Worm (Caenorhabditis elegans): ENCODE measurements around the gene bath-41.

ce11 chrIII:6723089-6723488, 1.0 kb upstream of the bath-41 start, which contains the start of gene F37A4.1:
- no peak for TF ChIP-seq ama-1 (optimal IDR thresholded peaks at IDR 0.05)
- no peak for TF ChIP-seq alr-1 (tag; optimal IDR thresholded peaks at IDR 0.05; ENCODE audit: borderline replicate concordance)
- TF ChIP-seq ztf-4 (tag; optimal IDR thresholded peaks at IDR 0.05) = no peak
- no peak for TF ChIP-seq fkh-10 (GFP tag; optimal IDR thresholded peaks at IDR 0.05)
- TF ChIP-seq aly-2 (tag; optimal IDR thresholded peaks at IDR 0.05) = no peak
- TF ChIP-seq lsy-2 (tag; optimal IDR thresholded peaks at IDR 0.05) = no peak
- no peak for TF ChIP-seq elt-3 (tag; optimal IDR thresholded peaks at IDR 0.05)
- no peak for TF ChIP-seq pax-3 (tag; optimal IDR thresholded peaks at IDR 0.05)
- TF ChIP-seq nhr-12 (tag; optimal IDR thresholded peaks at IDR 0.05) = no peak
- no peak for TF ChIP-seq nhr-90 (tag; optimal IDR thresholded peaks at IDR 0.05; ENCODE audit: poor library complexity)
- TF ChIP-seq hlh-4 (tag; optimal IDR thresholded peaks at IDR 0.05) = no peak
- no peak for TF ChIP-seq jun-1 (tag; optimal IDR thresholded peaks at IDR 0.05)
- no peak for TF ChIP-seq tlp-1 (tag; optimal IDR thresholded peaks at IDR 0.05)
- TF ChIP-seq unc-62 (GFP tag; optimal IDR thresholded peaks at IDR 0.05) = no peak
